Fruit fly (Drosophila melanogaster) whole organism, embryonic: ENCODE results near the gene AlaRS.
A peak's percentile ranks its signal among the peaks of the same experiment; 100 is the strongest.

Experiments used
- Aef1 ChIP-seq: fragments of 200-800 bp; sonication (Bioruptor generic); IDR thresholded peaks from 3 replicates; pipeline ENCODE4 v1.3.6; 2022; ENCODE audit warnings: missing biosample characterization, missing genetic modification characterization
- CG12071 ChIP-seq: fragments of 200-800 bp; sonication (Bioruptor generic); optimal IDR thresholded peaks from 3 replicates; lab custom pipeline; 2018; ENCODE audit warnings: missing biosample characterization, mild to moderate bottlenecking, missing genetic modification characterization
- CG12104 ChIP-seq: fragments of 200-800 bp; sonication (Bioruptor generic); optimal IDR thresholded peaks from 3 replicates; lab custom pipeline; 2016; ENCODE audit warnings: missing biosample characterization, missing genetic modification characterization
- CG12659 ChIP-seq: fragments of 200-800 bp; sonication (Bioruptor generic); optimal IDR thresholded peaks from 3 replicates; lab custom pipeline; 2017; ENCODE audit warnings: mild to moderate bottlenecking, missing biosample characterization, missing genetic modification reagents, missing genetic modification characterization
- CG13123 ChIP-seq: fragments of 200-800 bp; sonication (Bioruptor generic); optimal IDR thresholded peaks from 2 replicates; lab custom pipeline; 2016; ENCODE audit warnings: missing biosample characterization, missing genetic modification characterization
- CG14050 ChIP-seq: fragments of 200-800 bp; sonication (Bioruptor generic); IDR thresholded peaks from 3 replicates; pipeline ENCODE4 v1.3.6; 2022; ENCODE audit warnings: missing biosample characterization, missing genetic modification characterization
- CG15269 ChIP-seq: fragments of 200-800 bp; sonication (Bioruptor generic); optimal IDR thresholded peaks from 2 replicates; lab custom pipeline; 2018; ENCODE audit warnings: missing biosample characterization, mild to moderate bottlenecking, missing genetic modification characterization, moderate library complexity
- CG15601 ChIP-seq: fragments of 200-800 bp; sonication (Bioruptor generic); optimal IDR thresholded peaks from 3 replicates; lab custom pipeline; 2019; ENCODE audit warnings: missing biosample characterization, mild to moderate bottlenecking, missing genetic modification characterization, moderate library complexity
- CG16815 ChIP-seq: fragments of 200-800 bp; sonication (Bioruptor generic); optimal IDR thresholded peaks from 3 replicates; lab custom pipeline; 2017; ENCODE audit warnings: missing biosample characterization, mild to moderate bottlenecking, missing genetic modification characterization
- CG17568 ChIP-seq: fragments of 200-800 bp; sonication (Bioruptor generic); optimal IDR thresholded peaks from 2 replicates; lab custom pipeline; 2018; ENCODE audit warnings: missing biosample characterization, mild to moderate bottlenecking, missing genetic modification characterization, moderate library complexity
- CG2120 ChIP-seq: fragments of 200-800 bp; sonication (Bioruptor generic); optimal IDR thresholded peaks from 3 replicates; lab custom pipeline; 2016; ENCODE audit warnings: missing biosample characterization, missing genetic modification characterization
- CG2129 ChIP-seq: fragments of 200-800 bp; sonication (Bioruptor generic); IDR thresholded peaks from 2 replicates; pipeline ENCODE4 v1.3.6; 2022; ENCODE audit warnings: missing biosample characterization, missing genetic modification characterization; ENCODE audit not compliant: partially characterized antibody
- CG31388 ChIP-seq: fragments of 200-800 bp; sonication (Bioruptor generic); optimal IDR thresholded peaks from 2 replicates; lab custom pipeline; 2016; ENCODE audit warnings: missing biosample characterization, missing genetic modification characterization
- CG32767 ChIP-seq: fragments of 200-800 bp; sonication (Bioruptor generic); IDR thresholded peaks from 2 replicates; pipeline ENCODE4 v1.3.6; 2022; ENCODE audit warnings: missing biosample characterization, missing genetic modification characterization
- CG3726 ChIP-seq: fragments of 200-800 bp; sonication (Bioruptor generic); IDR thresholded peaks from 3 replicates; pipeline ENCODE4, ENCODE4 v1.3.6; 2022; ENCODE audit warnings: missing biosample characterization, missing genetic modification characterization
- CG4424 ChIP-seq: fragments of 200-800 bp; sonication (Bioruptor generic); optimal IDR thresholded peaks from 3 replicates; lab custom pipeline; 2016; ENCODE audit warnings: missing biosample characterization, missing genetic modification characterization
- CG6791 ChIP-seq: fragments of 200-800 bp; sonication (Bioruptor generic); IDR thresholded peaks from 3 replicates; pipeline ENCODE4 v1.3.6; 2022; ENCODE audit warnings: missing biosample characterization, missing genetic modification characterization; ENCODE audit not compliant: partially characterized antibody
- CG6813 ChIP-seq: fragments of 200-800 bp; sonication (Bioruptor generic); optimal IDR thresholded peaks from 2 replicates; lab custom pipeline; 2017; ENCODE audit warnings: missing biosample characterization, missing genetic modification characterization, mild to moderate bottlenecking, moderate library complexity, missing genetic modification reagents
- CG7928 ChIP-seq: fragments of 200-800 bp; sonication (Bioruptor generic); optimal IDR thresholded peaks from 2 replicates; lab custom pipeline; 2017; ENCODE audit warnings: missing biosample characterization, mild to moderate bottlenecking, missing genetic modification characterization
- CG8924 ChIP-seq: fragments of 200-800 bp; optimal IDR thresholded peaks from 3 replicates; lab custom pipeline; 2019; ENCODE audit warnings: missing biosample characterization, mild to moderate bottlenecking, missing genetic modification characterization, moderate library complexity
- Dip3 ChIP-seq: fragments of 200-800 bp; sonication (Bioruptor generic); optimal IDR thresholded peaks from 3 replicates; lab custom pipeline; 2016; ENCODE audit warnings: missing biosample characterization, missing genetic modification characterization
- Fer1 ChIP-seq: fragments of 200-800 bp; sonication (Bioruptor generic); optimal IDR thresholded peaks from 2 replicates; lab custom pipeline; 2017; ENCODE audit warnings: missing biosample characterization, mild to moderate bottlenecking, missing genetic modification characterization
- H15 ChIP-seq: fragments of 200-800 bp; sonication (Bioruptor generic); IDR thresholded peaks from 3 replicates; pipeline ENCODE4 v1.3.6; 2022; ENCODE audit warnings: missing biosample characterization, missing genetic modification characterization
- HLH3B ChIP-seq: fragments of 200-800 bp; sonication (Bioruptor generic); IDR thresholded peaks from 2 replicates; pipeline ENCODE4 v1.3.6; 2022; ENCODE audit warnings: missing biosample characterization, missing genetic modification characterization
- HLH4C ChIP-seq: fragments of 200-800 bp; sonication (Bioruptor generic); IDR thresholded peaks from 3 replicates; pipeline ENCODE4 v1.3.6; 2022; ENCODE audit warnings: missing biosample characterization, missing genetic modification characterization; ENCODE audit not compliant: partially characterized antibody
- Hr78 ChIP-seq, 2 experiments: fragments of 200-800 bp in 1 of 2; fragments of >200 bp in 1 of 2; sonication (Bioruptor generic) in 1 of 2; optimal IDR thresholded peaks; 2 replicates each; lab custom pipeline; 2017 to 2019; ENCODE audit warnings: missing biosample characterization in 2 of 2, missing genetic modification characterization in 2 of 2, mild to moderate bottlenecking in 1 of 2, moderate library complexity in 1 of 2
- Lhr ChIP-seq: fragments of 200-800 bp; sonication (Bioruptor generic); optimal IDR thresholded peaks from 3 replicates; lab custom pipeline; 2017; ENCODE audit warnings: mild to moderate bottlenecking, missing biosample characterization, missing genetic modification reagents, missing genetic modification characterization
- Mrtf ChIP-seq: fragments of 200-800 bp; sonication (Bioruptor generic); IDR thresholded peaks from 3 replicates; pipeline ENCODE4 v1.3.6; 2022; ENCODE audit warnings: missing biosample characterization, missing genetic modification characterization
- Oaz ChIP-seq: fragments of 200-800 bp; sonication (Bioruptor generic); IDR thresholded peaks from 2 replicates; pipeline ENCODE4 v1.3.6; 2022; ENCODE audit warnings: missing biosample characterization, missing genetic modification characterization
- Oli ChIP-seq: fragments of 200-800 bp; sonication (Bioruptor generic); optimal IDR thresholded peaks from 2 replicates; lab custom pipeline; 2018; ENCODE audit warnings: missing biosample characterization, mild to moderate bottlenecking, missing genetic modification characterization, moderate library complexity
- Rfx ChIP-seq: fragments of 200-800 bp; sonication (Bioruptor generic); IDR thresholded peaks from 2 replicates; pipeline ENCODE4 v1.3.6; 2022; ENCODE audit warnings: missing biosample characterization, missing genetic modification characterization
- Side ChIP-seq: fragments of 200-800 bp; sonication (Bioruptor generic); optimal IDR thresholded peaks from 2 replicates; lab custom pipeline; 2016; ENCODE audit warnings: missing biosample characterization, missing genetic modification characterization
- Xrp1 ChIP-seq: fragments of 200-800 bp; sonication (Bioruptor generic); IDR thresholded peaks from 2 replicates; pipeline ENCODE4 v1.3.6; 2022; ENCODE audit warnings: missing biosample characterization, missing genetic modification characterization
- ems ChIP-seq: fragments of 200-800 bp; sonication (Bioruptor generic); optimal IDR thresholded peaks from 3 replicates; lab custom pipeline; 2016; ENCODE audit warnings: missing biosample characterization, missing genetic modification characterization
- hbn ChIP-seq: fragments of 200-800 bp; sonication (Bioruptor generic); IDR thresholded peaks from 2 replicates; pipeline ENCODE4 v1.3.6; 2022; ENCODE audit warnings: missing biosample characterization, missing genetic modification characterization; ENCODE audit not compliant: partially characterized antibody
- kni ChIP-seq: fragments of 200-800 bp; sonication (Bioruptor generic); optimal IDR thresholded peaks from 3 replicates; lab custom pipeline; 2017; ENCODE audit warnings: mild to moderate bottlenecking, missing biosample characterization, missing genetic modification reagents, missing genetic modification characterization
- maf-S ChIP-seq: fragments of 200-800 bp; sonication (Bioruptor generic); optimal IDR thresholded peaks from 2 replicates; lab custom pipeline; 2016; ENCODE audit warnings: missing biosample characterization, missing genetic modification characterization
- nom ChIP-seq: fragments of 200-800 bp; sonication (Bioruptor generic); optimal IDR thresholded peaks from 2 replicates; lab custom pipeline; 2017; ENCODE audit warnings: missing biosample characterization, missing genetic modification characterization, mild to moderate bottlenecking, moderate library complexity, missing genetic modification reagents
- pan ChIP-seq, 4 experiments: fragments of >200 bp in 3 of 4; fragments of 200-800 bp in 1 of 4; sonication (Bioruptor generic) in 1 of 4; optimal IDR thresholded peaks in 3 of 4; IDR thresholded peaks in 1 of 4; 2 replicates each; pipeline versions ENCODE4 v1.3.6 to Lab custom; 2017 to 2022; ENCODE audit warnings: missing biosample characterization in 2 of 4, missing genetic modification characterization in 2 of 4, mixed read lengths in 1 of 4
- pho ChIP-seq: fragments of 200-800 bp; sonication (Bioruptor generic); optimal IDR thresholded peaks from 2 replicates; lab custom pipeline; 2016; ENCODE audit warnings: missing biosample characterization, missing genetic modification characterization
- sisA ChIP-seq: fragments of 200-800 bp; sonication (Bioruptor generic); IDR thresholded peaks from 2 replicates; pipeline ENCODE4 v1.3.6; 2022; ENCODE audit warnings: missing biosample characterization, missing genetic modification characterization
- so ChIP-seq: fragments of 200-800 bp; sonication (Bioruptor generic); IDR thresholded peaks from 3 replicates; pipeline ENCODE4 v1.3.6; 2022; ENCODE audit warnings: missing biosample characterization, missing genetic modification characterization
- sr ChIP-seq: fragments of 200-800 bp; sonication (Bioruptor generic); IDR thresholded peaks from 3 replicates; pipeline ENCODE4 v1.3.6; 2022; ENCODE audit warnings: missing biosample characterization, missing genetic modification characterization
- stwl ChIP-seq: fragments of 200-800 bp; sonication (Bioruptor generic); optimal IDR thresholded peaks from 3 replicates; lab custom pipeline; 2018; ENCODE audit warnings: missing biosample characterization, mild to moderate bottlenecking, missing genetic modification characterization, moderate library complexity
- tio ChIP-seq: fragments of 200-800 bp; sonication (Bioruptor generic); optimal IDR thresholded peaks from 2 replicates; lab custom pipeline; 2017; ENCODE audit warnings: missing biosample characterization, missing genetic modification characterization, inconsistent platforms
- tup ChIP-seq: fragments of 200-800 bp; sonication (Bioruptor generic); optimal IDR thresholded peaks from 2 replicates; lab custom pipeline; 2016; ENCODE audit warnings: missing biosample characterization, mild to moderate bottlenecking, missing genetic modification characterization, moderate library complexity
- vnd ChIP-seq: fragments of 200-800 bp; sonication (Bioruptor generic); IDR thresholded peaks from 3 replicates; pipeline ENCODE4 v1.3.6; 2022; ENCODE audit warnings: missing biosample characterization, missing genetic modification characterization; ENCODE audit not compliant: partially characterized antibody

The AlaRS gene

DNA sequence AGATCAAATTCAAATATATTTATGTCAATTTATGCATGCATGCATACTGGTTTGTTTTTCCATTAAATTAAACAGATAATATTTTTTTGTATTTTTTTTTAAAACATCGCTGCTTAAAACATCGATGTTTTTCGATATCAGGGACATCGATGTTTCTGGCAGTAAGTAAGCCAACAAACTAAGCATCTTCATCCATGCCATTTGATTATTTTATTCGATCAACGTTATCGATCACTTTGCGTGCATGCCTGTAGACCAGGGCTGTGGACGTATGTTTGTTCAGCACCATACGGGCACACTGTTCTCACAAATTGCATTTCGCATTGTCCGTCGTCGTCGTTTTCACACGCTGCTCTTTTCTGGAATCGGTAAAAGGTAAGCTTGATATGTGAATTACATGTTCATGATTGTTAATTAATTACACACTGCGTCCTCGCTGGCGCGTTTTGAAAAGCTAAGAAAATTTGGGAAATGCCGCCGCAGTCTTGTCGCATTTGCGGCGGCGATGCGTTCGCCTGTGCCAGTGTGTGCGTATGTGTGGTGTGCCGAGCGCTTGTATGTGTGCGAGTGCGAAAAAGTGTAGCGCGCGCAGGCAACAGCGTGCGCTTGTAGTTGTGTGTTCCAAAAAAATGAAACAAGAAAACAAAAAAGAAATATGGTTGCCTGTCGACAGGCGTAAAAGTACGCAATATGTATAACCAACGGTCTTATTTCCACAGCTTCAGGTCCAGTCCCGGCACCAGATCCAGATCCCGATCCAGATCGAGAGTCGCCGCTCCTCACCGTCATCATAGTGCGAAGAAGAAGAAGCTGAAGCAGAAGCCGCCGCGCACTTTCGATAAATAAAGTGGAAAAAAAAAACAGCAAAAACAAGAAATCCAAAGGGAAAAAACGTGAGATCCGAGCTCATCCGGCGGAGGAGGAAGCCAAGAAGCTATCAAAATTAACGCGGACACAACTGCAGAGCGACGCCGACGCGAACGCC lies 22.0 kb upstream of the AlaRS start, which contains the start of gene emb (continued):
- TF ChIP-seq CG14050 (GFP tag; lab: Robert Waterston, UW), result no peak
- TF ChIP-seq Lhr (GFP tag; lab: Kevin White, UChicago), result peak; percentile 93
- TF ChIP-seq tio (GFP tag; lab: Kevin White, UChicago), result no peak
- TF ChIP-seq pan (optimal IDR thresholded peaks at IDR 0.05; lab: Kevin White, UChicago), result no peak
- TF ChIP-seq pan (GFP tag; optimal IDR thresholded peaks at IDR 0.05 in 1 of 2, IDR thresholded peaks at IDR 0.05 in 1 of 2), result peak in 1 of 2 experiments; percentile 42
- TF ChIP-seq ems (GFP tag; lab: Kevin White, UChicago), result peak; percentile 41
- peak; percentile 98 for TF ChIP-seq stwl (tag; lab: Kevin White, UChicago)
- no peak for TF ChIP-seq Fer1
- peak; percentile 93 for TF ChIP-seq CG7928
- no peak for TF ChIP-seq CG3726 (GFP tag; lab: Robert Waterston, UW)
- no peak for TF ChIP-seq CG15269 (tag; lab: Kevin White, UChicago)
- peak; percentile 65 for TF ChIP-seq pho (GFP tag; lab: Kevin White, UChicago)
- no peak for TF ChIP-seq CG13123
- TF ChIP-seq Xrp1 (GFP tag; lab: Robert Waterston, UW), result peak; percentile 37; the same call in 1 of the 2 replicates
- no peak for TF ChIP-seq HLH3B (GFP tag; lab: Robert Waterston, UW)
- TF ChIP-seq Side (GFP tag; lab: Kevin White, UChicago), result no peak
- no peak for TF ChIP-seq H15 (GFP tag; lab: Robert Waterston, UW)
- no peak for TF ChIP-seq Aef1 (GFP tag; lab: Robert Waterston, UW)
- TF ChIP-seq CG6791 (GFP tag; lab: Robert Waterston, UW), result peak; percentile 99
- TF ChIP-seq CG12659 (GFP tag; lab: Kevin White, UChicago), result peak; percentile 93
- TF ChIP-seq vnd (GFP tag; lab: Robert Waterston, UW), result peak; percentile 97
- TF ChIP-seq kni (GFP tag; lab: Kevin White, UChicago), result no peak
- no peak for TF ChIP-seq sisA (GFP tag; lab: Robert Waterston, UW)
- no peak for TF ChIP-seq Hr78 (GFP tag; optimal IDR thresholded peaks at IDR 0.05; lab: Kevin White, UChicago)
- TF ChIP-seq hbn (GFP tag; lab: Robert Waterston, UW), result peak; percentile 80
- TF ChIP-seq CG8924, result peak; percentile 44
- TF ChIP-seq Mrtf, result no peak
- TF ChIP-seq Dip3 (GFP tag; lab: Kevin White, UChicago), result no peak
- peak; percentile 91 for TF ChIP-seq nom (GFP tag; lab: Kevin White, UChicago)
- TF ChIP-seq CG4424 (GFP tag; lab: Kevin White, UChicago), result peak; percentile 73
- TF ChIP-seq CG31388, result no peak
- no peak for TF ChIP-seq tup (GFP tag; lab: Kevin White, UChicago)
- TF ChIP-seq CG2120 (GFP tag; lab: Kevin White, UChicago), result peak; percentile 70
- peak; percentile 100 for TF ChIP-seq HLH4C (GFP tag; lab: Robert Waterston, UW)
- no peak for TF ChIP-seq CG12071
- TF ChIP-seq sr (GFP tag; lab: Robert Waterston, UW), result no peak
- peak; percentile 52 for TF ChIP-seq CG12104 (GFP tag; lab: Kevin White, UChicago)
- TF ChIP-seq Oli (tag; lab: Kevin White, UChicago), result no peak
- peak; percentile 47 for TF ChIP-seq CG15601 (tag; lab: Kevin White, UChicago)
- no peak for TF ChIP-seq CG6813
- no peak for TF ChIP-seq Oaz (GFP tag; lab: Robert Waterston, UW)
- TF ChIP-seq CG32767 (GFP tag; lab: Robert Waterston, UW), result no peak
- TF ChIP-seq Rfx (GFP tag; lab: Robert Waterston, UW), result peak; percentile 69
- TF ChIP-seq so, result no peak
- TF ChIP-seq CG17568, result no peak
- TF ChIP-seq CG2129, result peak; percentile 67; the same call in 1 of the 2 replicates
- peak; percentile 30 for TF ChIP-seq maf-S
- TF ChIP-seq CG16815 (GFP tag; lab: Kevin White, UChicago), result no peak
